Fruit fly (Drosophila melanogaster) whole organism, embryonic: ENCODE results near the gene CG17118.

Source experiments
- BtbVII ChIP-seq: fragments of 200-800 bp; sonication (Bioruptor generic); optimal IDR thresholded peaks from 3 replicates; lab custom pipeline; 2017; ENCODE audit warnings: missing biosample characterization, mild to moderate bottlenecking, missing genetic modification characterization
- CG10543 ChIP-seq: fragments of 200-800 bp; sonication (Bioruptor generic); optimal IDR thresholded peaks from 3 replicates; lab custom pipeline; 2017; ENCODE audit warnings: missing biosample characterization, mild to moderate bottlenecking, missing genetic modification characterization, moderate library complexity
- CG10979 ChIP-seq: fragments of 200-800 bp; sonication (Bioruptor generic); optimal IDR thresholded peaks from 2 replicates; lab custom pipeline; 2018; ENCODE audit warnings: missing biosample characterization, mild to moderate bottlenecking, missing genetic modification characterization, moderate library complexity
- CG11560 ChIP-seq: fragments of 200-800 bp; sonication (Bioruptor generic); IDR thresholded peaks from 3 replicates; pipeline ENCODE4 v1.3.6; 2022; ENCODE audit warnings: missing biosample characterization, missing genetic modification characterization
- CG12104 ChIP-seq: fragments of 200-800 bp; sonication (Bioruptor generic); optimal IDR thresholded peaks from 3 replicates; lab custom pipeline; 2016; ENCODE audit warnings: missing biosample characterization, missing genetic modification characterization
- CG12659 ChIP-seq: fragments of 200-800 bp; sonication (Bioruptor generic); optimal IDR thresholded peaks from 3 replicates; lab custom pipeline; 2017; ENCODE audit warnings: mild to moderate bottlenecking, missing biosample characterization, missing genetic modification reagents, missing genetic modification characterization
- CG13287 ChIP-seq: fragments of 200-800 bp; sonication (Bioruptor generic); IDR thresholded peaks from 2 replicates; pipeline ENCODE4 v1.3.6; 2022; ENCODE audit warnings: missing biosample characterization, missing genetic modification characterization; ENCODE audit not compliant: partially characterized antibody
- CG15011 ChIP-seq: fragments of 200-800 bp; sonication (Bioruptor generic); optimal IDR thresholded peaks from 3 replicates; lab custom pipeline; 2018; ENCODE audit warnings: missing biosample characterization, mild to moderate bottlenecking, missing genetic modification characterization
- CG15601 ChIP-seq: fragments of 200-800 bp; sonication (Bioruptor generic); optimal IDR thresholded peaks from 3 replicates; lab custom pipeline; 2019; ENCODE audit warnings: missing biosample characterization, mild to moderate bottlenecking, missing genetic modification characterization, moderate library complexity
- CG1647 ChIP-seq: fragments of 200-800 bp; sonication (Bioruptor generic); optimal IDR thresholded peaks from 3 replicates; lab custom pipeline; 2016; ENCODE audit warnings: missing biosample characterization, missing genetic modification characterization
- CG17328 ChIP-seq: fragments of 200-800 bp; sonication (Bioruptor generic); IDR thresholded peaks from 2 replicates; pipeline ENCODE4 v1.3.6; 2022; ENCODE audit warnings: missing biosample characterization, missing genetic modification characterization
- CG17361 ChIP-seq: fragments of 200-800 bp; sonication (Bioruptor generic); IDR thresholded peaks from 3 replicates; pipeline ENCODE4 v1.3.6; 2022; ENCODE audit warnings: missing biosample characterization, missing genetic modification characterization
- CG17568 ChIP-seq: fragments of 200-800 bp; sonication (Bioruptor generic); optimal IDR thresholded peaks from 2 replicates; lab custom pipeline; 2018; ENCODE audit warnings: missing biosample characterization, mild to moderate bottlenecking, missing genetic modification characterization, moderate library complexity
- CG17612 ChIP-seq: fragments of 200-800 bp; sonication (Bioruptor generic); IDR thresholded peaks from 2 replicates; pipeline ENCODE4 v1.3.6; 2022; ENCODE audit warnings: missing biosample characterization, missing genetic modification characterization
- CG1832 ChIP-seq: fragments of 200-800 bp; sonication (Bioruptor generic); optimal IDR thresholded peaks from 2 replicates; lab custom pipeline; 2017; ENCODE audit warnings: missing biosample characterization, mild to moderate bottlenecking, missing genetic modification characterization, inconsistent platforms
- CG32767 ChIP-seq: fragments of 200-800 bp; sonication (Bioruptor generic); IDR thresholded peaks from 2 replicates; pipeline ENCODE4 v1.3.6; 2022; ENCODE audit warnings: missing biosample characterization, missing genetic modification characterization
- CG32772 ChIP-seq: fragments of 200-800 bp; sonication (Bioruptor generic); IDR thresholded peaks from 2 replicates; pipeline ENCODE4 v1.3.6; 2022; ENCODE audit warnings: missing biosample characterization, missing genetic modification characterization
- CG34376 ChIP-seq: fragments of 200-800 bp; sonication (Bioruptor generic); optimal IDR thresholded peaks from 2 replicates; lab custom pipeline; 2018; ENCODE audit warnings: missing biosample characterization, mild to moderate bottlenecking, missing genetic modification characterization
- CG6689 ChIP-seq: fragments of 200-800 bp; sonication (Bioruptor generic); IDR thresholded peaks from 2 replicates; pipeline ENCODE4 v1.3.6; 2022; ENCODE audit warnings: missing biosample characterization, missing genetic modification characterization
- CG7372 ChIP-seq: fragments of 200-800 bp; sonication (Bioruptor generic); IDR thresholded peaks from 2 replicates; pipeline ENCODE4 v1.3.6; 2022; ENCODE audit warnings: missing biosample characterization, missing genetic modification characterization
- CG7963 ChIP-seq: fragments of 200-800 bp; sonication (Bioruptor generic); IDR thresholded peaks from 3 replicates; pipeline ENCODE4 v1.3.6; 2022; ENCODE audit warnings: missing biosample characterization, missing genetic modification characterization; ENCODE audit not compliant: partially characterized antibody
- CG9817 ChIP-seq: fragments of 200-800 bp; sonication (Bioruptor generic); optimal IDR thresholded peaks from 2 replicates; lab custom pipeline; 2018; ENCODE audit warnings: missing biosample characterization, mild to moderate bottlenecking, missing genetic modification characterization, moderate library complexity
- HHEX ChIP-seq: fragments of 200-800 bp; sonication (Bioruptor generic); optimal IDR thresholded peaks from 3 replicates; lab custom pipeline; 2017; ENCODE audit warnings: missing biosample characterization, mild to moderate bottlenecking, missing genetic modification characterization, missing genetic modification reagents
- HLH3B ChIP-seq: fragments of 200-800 bp; sonication (Bioruptor generic); IDR thresholded peaks from 2 replicates; pipeline ENCODE4 v1.3.6; 2022; ENCODE audit warnings: missing biosample characterization, missing genetic modification characterization
- HLH4C ChIP-seq: fragments of 200-800 bp; sonication (Bioruptor generic); IDR thresholded peaks from 3 replicates; pipeline ENCODE4 v1.3.6; 2022; ENCODE audit warnings: missing biosample characterization, missing genetic modification characterization; ENCODE audit not compliant: partially characterized antibody
- Hr78 ChIP-seq, 2 experiments: fragments of 200-800 bp in 1 of 2; fragments of >200 bp in 1 of 2; sonication (Bioruptor generic) in 1 of 2; optimal IDR thresholded peaks; 2 replicates each; lab custom pipeline; 2017 to 2019; ENCODE audit warnings: missing biosample characterization in 2 of 2, missing genetic modification characterization in 2 of 2, mild to moderate bottlenecking in 1 of 2, moderate library complexity in 1 of 2
- Mes4 ChIP-seq: fragments of 200-800 bp; sonication (Bioruptor generic); optimal IDR thresholded peaks from 2 replicates; lab custom pipeline; 2016; ENCODE audit warnings: missing biosample characterization, missing genetic modification characterization
- Neu2 ChIP-seq: fragments of 200-800 bp; sonication (Bioruptor generic); optimal IDR thresholded peaks from 3 replicates; lab custom pipeline; 2016; ENCODE audit warnings: missing biosample characterization, missing genetic modification characterization, borderline replicate concordance
- Nf-YA ChIP-seq: fragments of 200-800 bp; sonication (Bioruptor generic); IDR thresholded peaks from 2 replicates; pipeline ENCODE4 v1.3.6; 2022; ENCODE audit warnings: missing biosample characterization, missing genetic modification characterization
- Poxn ChIP-seq: fragments of 200-800 bp; sonication (Bioruptor generic); IDR thresholded peaks from 2 replicates; pipeline ENCODE4 v1.3.6; 2022; ENCODE audit warnings: missing biosample characterization, missing genetic modification characterization
- Ravus ChIP-seq: fragments of 200-800 bp; sonication (Bioruptor generic); IDR thresholded peaks from 2 replicates; pipeline ENCODE4 v1.3.6; 2022; ENCODE audit warnings: missing biosample characterization, missing genetic modification characterization
- Sry-β ChIP-seq: fragments of 200-800 bp; sonication (Bioruptor generic); optimal IDR thresholded peaks from 2 replicates; lab custom pipeline; 2018; ENCODE audit warnings: missing biosample characterization, mild to moderate bottlenecking, missing genetic modification characterization, moderate library complexity
- ato ChIP-seq: fragments of 200-800 bp; sonication (Bioruptor generic); IDR thresholded peaks from 2 replicates; pipeline ENCODE4 v1.3.6; 2022; ENCODE audit warnings: missing biosample characterization, missing genetic modification characterization; ENCODE audit not compliant: partially characterized antibody
- az2 ChIP-seq: fragments of 200-800 bp; sonication (Bioruptor generic); optimal IDR thresholded peaks from 3 replicates; lab custom pipeline; 2016; ENCODE audit warnings: missing biosample characterization, missing genetic modification characterization
- cas ChIP-seq: fragments of 200-800 bp; sonication (Bioruptor generic); IDR thresholded peaks from 2 replicates; pipeline ENCODE4 v1.3.6; 2022; ENCODE audit warnings: missing biosample characterization, missing genetic modification characterization
- chinmo ChIP-seq: fragments of 200-800 bp; sonication (Bioruptor generic); IDR thresholded peaks from 4 replicates; pipeline ENCODE4 v1.3.6; 2022; ENCODE audit warnings: missing biosample characterization, missing genetic modification characterization; ENCODE audit not compliant: partially characterized antibody
- crol ChIP-seq: fragments of 200-800 bp; sonication (Bioruptor generic); IDR thresholded peaks from 2 replicates; pipeline ENCODE4 v1.3.6; 2022; ENCODE audit warnings: missing biosample characterization, missing genetic modification characterization
- danr ChIP-seq: fragments of 200-800 bp; sonication (Bioruptor generic); IDR thresholded peaks from 2 replicates; pipeline ENCODE4 v1.3.6; 2022; ENCODE audit warnings: missing biosample characterization, missing genetic modification characterization
- ems ChIP-seq: fragments of 200-800 bp; sonication (Bioruptor generic); optimal IDR thresholded peaks from 3 replicates; lab custom pipeline; 2016; ENCODE audit warnings: missing biosample characterization, missing genetic modification characterization
- eve ChIP-seq, 2 experiments: fragments of >200 bp; optimal IDR thresholded peaks; 2 replicates each; lab custom pipeline; 2017; ENCODE audit warnings: missing biosample characterization in 2 of 2, missing genetic modification characterization in 2 of 2
- fd102C ChIP-seq: fragments of 200-800 bp; sonication (Bioruptor generic); optimal IDR thresholded peaks from 2 replicates; lab custom pipeline; 2018; ENCODE audit warnings: missing biosample characterization, mild to moderate bottlenecking, missing genetic modification characterization, moderate library complexity
- gfzf ChIP-seq: fragments of 200-800 bp; sonication (Bioruptor generic); optimal IDR thresholded peaks from 2 replicates; lab custom pipeline; 2016; ENCODE audit warnings: missing biosample characterization, mild to moderate bottlenecking, missing genetic modification characterization, moderate library complexity
- mirr ChIP-seq: fragments of 200-800 bp; sonication (Bioruptor generic); optimal IDR thresholded peaks from 3 replicates; lab custom pipeline; 2018; ENCODE audit warnings: missing biosample characterization, mild to moderate bottlenecking, missing genetic modification characterization
- onecut ChIP-seq: fragments of 200-800 bp; sonication (Bioruptor generic); IDR thresholded peaks from 2 replicates; pipeline ENCODE4 v1.3.6; 2022; ENCODE audit warnings: missing biosample characterization, missing genetic modification characterization
- pros ChIP-seq: fragments of 200-800 bp; sonication (Bioruptor generic); optimal IDR thresholded peaks from 3 replicates; lab custom pipeline; 2019; ENCODE audit warnings: missing biosample characterization, mild to moderate bottlenecking, missing genetic modification characterization, moderate library complexity
- psq ChIP-seq: fragments of 200-800 bp; sonication (Bioruptor generic); optimal IDR thresholded peaks from 2 replicates; lab custom pipeline; 2017; ENCODE audit warnings: missing biosample characterization, missing genetic modification characterization
- schlank ChIP-seq: fragments of 200-800 bp; sonication (Bioruptor generic); optimal IDR thresholded peaks from 2 replicates; lab custom pipeline; 2018; ENCODE audit warnings: missing biosample characterization, mild to moderate bottlenecking, missing genetic modification characterization
- sob ChIP-seq: fragments of 200-800 bp; sonication (Bioruptor generic); IDR thresholded peaks from 2 replicates; pipeline ENCODE4 v1.3.6; 2022; ENCODE audit warnings: missing biosample characterization, missing genetic modification characterization
- tin ChIP-seq: fragments of 200-800 bp; sonication (Bioruptor generic); optimal IDR thresholded peaks from 3 replicates; lab custom pipeline; 2016; ENCODE audit warnings: missing biosample characterization, missing genetic modification characterization
- wor ChIP-seq: fragments of 200-800 bp; sonication (Bioruptor generic); IDR thresholded peaks from 2 replicates; pipeline ENCODE4 v1.3.6; 2022; ENCODE audit warnings: missing biosample characterization, missing genetic modification characterization
- yki ChIP-seq: fragments of >200 bp; optimal IDR thresholded peaks from 3 replicates; lab custom pipeline; 2018

Gene CG17118

DNA sequence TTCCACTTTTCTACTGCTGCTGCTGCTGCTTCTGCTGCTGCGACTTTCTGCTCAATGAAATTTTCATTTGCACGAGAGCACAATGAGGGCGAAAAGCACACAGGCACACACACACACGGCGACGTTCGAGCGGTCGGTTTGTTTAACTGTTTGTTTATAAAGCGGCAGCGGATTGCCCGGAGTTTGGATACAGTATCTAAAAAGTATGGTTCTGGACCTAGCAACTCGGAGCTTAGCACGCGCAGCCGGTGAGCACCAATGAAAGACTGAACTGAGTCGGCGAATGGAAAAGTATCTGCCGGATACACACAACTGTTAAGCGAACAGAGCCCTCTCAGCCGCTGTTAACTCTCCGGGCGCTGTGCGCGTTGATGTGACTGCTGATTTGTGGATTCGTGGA is 26.0 kb downstream of the CG17118 start, which contains the start of gene CG17124 (continued):
- TF ChIP-seq CG9817 (tag; lab: Kevin White, UChicago): no peak
- TF ChIP-seq yki (lab: Kevin White, UChicago): no peak
- no peak for TF ChIP-seq danr
- TF ChIP-seq CG11560 (tag; lab: Robert Waterston, UW): no peak
- TF ChIP-seq CG17612: no peak
- TF ChIP-seq CG10543 (GFP tag; lab: Kevin White, UChicago): peak; percentile 74
- peak; percentile 11; the same call in 1 of the 2 replicates for TF ChIP-seq CG6689 (GFP tag; lab: Robert Waterston, UW)
- peak; percentile 22 for TF ChIP-seq CG15601
- TF ChIP-seq wor (GFP tag; lab: Robert Waterston, UW): no peak
- TF ChIP-seq Ravus (GFP tag; lab: Robert Waterston, UW): no peak
- TF ChIP-seq az2: no peak
- no peak for TF ChIP-seq Mes4
- TF ChIP-seq ems (GFP tag; lab: Kevin White, UChicago): no peak
- TF ChIP-seq CG7963 (GFP tag; lab: Robert Waterston, UW): 0 out of 3 replicates have a peak, but pooled peaks have one; percentile 17
- peak; percentile 84; the same call in 3 of the 4 replicates for TF ChIP-seq chinmo (GFP tag; lab: Robert Waterston, UW)
- no peak for TF ChIP-seq CG17361 (GFP tag; lab: Robert Waterston, UW)
- TF ChIP-seq pros (GFP tag; lab: Kevin White, UChicago): no peak
- no peak for TF ChIP-seq Neu2 (GFP tag; lab: Kevin White, UChicago)
- TF ChIP-seq gfzf (GFP tag; lab: Kevin White, UChicago): no peak
- TF ChIP-seq CG13287 (GFP tag; lab: Robert Waterston, UW): peak; percentile 55; the same call in 1 of the 2 replicates
- TF ChIP-seq HLH4C: peak; percentile 41; the same call in 1 of the 3 replicates
- TF ChIP-seq CG10979: no peak
- TF ChIP-seq mirr (GFP tag; lab: Kevin White, UChicago): peak; percentile 45
- TF ChIP-seq CG34376: peak; percentile 57
- TF ChIP-seq tin (GFP tag; lab: Kevin White, UChicago): no peak
- 0 out of 2 replicates have a peak, but pooled peaks have one; percentile 6 for TF ChIP-seq cas (GFP tag; lab: Robert Waterston, UW)
- TF ChIP-seq CG1647 (GFP tag; lab: Kevin White, UChicago): no peak
- no peak; the same call in 1 of the 2 replicates for TF ChIP-seq HLH3B (GFP tag; lab: Robert Waterston, UW)
- no peak for TF ChIP-seq CG17328 (GFP tag; lab: Robert Waterston, UW)
- 0 out of 2 replicates have a peak, but pooled peaks have one; percentile 9 for TF ChIP-seq ato (GFP tag; lab: Robert Waterston, UW)
- peak; percentile 28 for TF ChIP-seq schlank (tag; lab: Kevin White, UChicago)
- peak; percentile 64; the same call in 1 of the 2 replicates for TF ChIP-seq CG32767 (GFP tag; lab: Robert Waterston, UW)
- TF ChIP-seq onecut (GFP tag; lab: Robert Waterston, UW): peak; percentile 59
- no peak for TF ChIP-seq CG32772 (GFP tag; lab: Robert Waterston, UW)
- TF ChIP-seq Poxn (GFP tag; lab: Robert Waterston, UW): no peak
- no peak for TF ChIP-seq crol (GFP tag; lab: Robert Waterston, UW)
- no peak for TF ChIP-seq Sry-β (GFP tag; lab: Kevin White, UChicago)
- no peak for TF ChIP-seq fd102C (GFP tag; lab: Kevin White, UChicago)
- TF ChIP-seq CG17568 (GFP tag; lab: Kevin White, UChicago): peak; percentile 13
- no peak for TF ChIP-seq BtbVII (GFP tag; lab: Kevin White, UChicago)
- TF ChIP-seq HHEX (GFP tag; lab: Kevin White, UChicago): peak; percentile 40
- no peak for TF ChIP-seq CG1832 (GFP tag; lab: Kevin White, UChicago)
- TF ChIP-seq CG12659: peak; percentile 15
- no peak for TF ChIP-seq CG12104 (GFP tag; lab: Kevin White, UChicago)
- no peak for TF ChIP-seq Nf-YA (GFP tag; lab: Robert Waterston, UW)
- TF ChIP-seq CG15011 (GFP tag; lab: Kevin White, UChicago): no peak
- TF ChIP-seq sob (GFP tag; lab: Robert Waterston, UW): peak; percentile 57; the same call in 1 of the 2 replicates
- no peak for TF ChIP-seq eve (GFP tag; optimal IDR thresholded peaks at IDR 0.05; lab: Kevin White, UChicago)
- peak in 1 of 2 experiments; percentile 2 for TF ChIP-seq Hr78 (GFP tag; optimal IDR thresholded peaks at IDR 0.05; lab: Kevin White, UChicago)
- TF ChIP-seq psq (GFP tag; lab: Kevin White, UChicago): no peak
- TF ChIP-seq CG7372: no peak
